Worm (Caenorhabditis elegans) whole organism, early embryonic: ENCODE results near the gene T07F12.4.

Source experiments
- F13C5.2 ChIP-seq: sonication (generic microtip); optimal IDR thresholded peaks from 2 replicates; lab custom pipeline; 2017; ENCODE audit warnings: mild to moderate bottlenecking, missing genetic modification characterization, inconsistent platforms, missing compliant biosample characterization
- aly-1 ChIP-seq: sonication (generic microtip); optimal IDR thresholded peaks from 2 replicates; lab custom pipeline; 2016; ENCODE audit warnings: missing genetic modification characterization, missing compliant biosample characterization
- ama-1 ChIP-seq: fragments of 150-350 bp; optimal IDR thresholded peaks from 2 replicates; lab custom pipeline; 2014
- ceh-13 ChIP-seq: fragments of 200-800 bp; sonication (Bioruptor generic); optimal IDR thresholded peaks from 2 replicates; lab custom pipeline; 2018; ENCODE audit warnings: mild to moderate bottlenecking, missing genetic modification characterization, missing compliant biosample characterization
- ets-7 ChIP-seq: sonication (generic microtip); optimal IDR thresholded peaks from 2 replicates; lab custom pipeline; 2016; ENCODE audit warnings: missing genotype, missing genetic modification characterization, missing compliant biosample characterization
- hmg-4 ChIP-seq: fragments of 200-800 bp; sonication (Bioruptor generic); optimal IDR thresholded peaks from 2 replicates; lab custom pipeline; 2018; ENCODE audit warnings: mild to moderate bottlenecking, missing genetic modification characterization, missing compliant biosample characterization
- hnd-1 ChIP-seq: sonication (generic microtip); optimal IDR thresholded peaks from 2 replicates; lab custom pipeline; 2016; ENCODE audit warnings: missing genetic modification characterization, missing compliant biosample characterization
- pes-1 ChIP-seq: fragments of 200-800 bp; sonication (Bioruptor generic); IDR thresholded peaks from 2 replicates; pipeline ENCODE4 v1.3.6; 2022; ENCODE audit warnings: missing genetic modification reagents, missing genetic modification characterization, missing compliant biosample characterization
- sea-1 ChIP-seq: fragments of 200-800 bp; sonication (Bioruptor generic); conservative IDR thresholded peaks from 2 replicates; pipeline ENCODE4 v1.3.6; 2022; ENCODE audit warnings: missing genetic modification characterization, missing compliant biosample characterization
- tbx-37 ChIP-seq: fragments of 200-800 bp; sonication (Bioruptor generic); conservative IDR thresholded peaks from 2 replicates; pipeline ENCODE4 v1.3.6; 2022; ENCODE audit warnings: missing genetic modification reagents, missing genetic modification characterization, missing compliant biosample characterization

- TF ChIP-seq aly-1 (tag; lab: Kevin White, UChicago) (no peak), tbx-37 (GFP tag; lab: Robert Waterston, UW) (no peak), ceh-13 (no peak), sea-1 (GFP tag; lab: Robert Waterston, UW) (no peak), pes-1 (GFP tag; lab: Robert Waterston, UW) (no peak), hmg-4 (no peak), ama-1 (no peak), hnd-1 (no peak), ets-7 (tag; lab: Kevin White, UChicago) (no peak), F13C5.2 (tag; lab: Kevin White, UChicago) (no peak)
These were observed 27.5 kb upstream of the T07F12.4 start for ce11 chrX:4928118-4928517.
